Fruit fly (Drosophila melanogaster): ENCODE data around the gene bru3.

Gene bru3

DNA sequence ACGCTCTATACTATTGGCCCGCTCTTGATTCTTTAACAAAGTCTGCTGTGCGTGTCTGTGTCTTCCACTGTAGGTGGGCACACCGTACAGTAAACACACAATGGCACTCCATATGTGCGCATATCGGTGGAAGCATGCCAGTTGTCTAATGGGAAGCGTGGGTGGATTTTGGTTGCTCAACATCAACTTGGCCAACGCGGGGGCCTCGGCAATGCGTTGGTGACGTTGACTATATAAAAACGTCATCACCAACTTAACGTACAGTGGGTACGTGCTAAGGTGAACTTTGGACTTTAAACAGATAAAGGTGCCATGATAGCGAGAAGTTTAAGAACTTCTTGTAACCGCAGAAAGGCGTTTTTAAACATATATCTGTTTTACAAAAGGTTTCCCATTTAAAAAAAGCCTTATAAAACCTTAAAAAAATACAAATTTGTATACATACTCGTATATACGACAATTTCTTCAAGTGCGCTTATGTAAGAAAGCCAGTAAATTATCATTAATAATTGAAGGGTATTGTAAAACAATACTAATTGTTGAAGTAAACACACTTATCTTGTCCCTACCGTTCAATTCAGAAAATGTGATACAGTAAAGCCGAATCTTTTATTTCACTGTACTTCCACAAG, 323.5 kb downstream of the bru3 start (continued):
- TF ChIP-seq CG1602 (GFP tag; optimal IDR thresholded peaks at IDR 0.05) (peak; percentile 19), NfI (GFP tag; optimal IDR thresholded peaks at IDR 0.05) (peak; percentile 53), nerfin-1 (tag; optimal IDR thresholded peaks at IDR 0.05) (peak; percentile 7), pho (GFP tag; optimal IDR thresholded peaks at IDR 0.05) (peak; percentile 42), CG12942 (GFP tag; optimal IDR thresholded peaks at IDR 0.05) (no peak), CG4282 (GFP tag; optimal IDR thresholded peaks at IDR 0.05) (no peak), bsh (GFP tag; optimal IDR thresholded peaks at IDR 0.05) (no peak), pros (GFP tag; optimal IDR thresholded peaks at IDR 0.05) (no peak), org-1 (GFP tag; optimal IDR thresholded peaks at IDR 0.05) (peak; percentile 5), CG8478 (optimal IDR thresholded peaks at IDR 0.05) (no peak), CG10366 (GFP tag; IDR thresholded peaks at IDR 0.05) (0 out of 2 replicates have a peak, but pooled peaks have one; percentile 26), disco-r (GFP tag; optimal IDR thresholded peaks at IDR 0.05) (no peak), CG11695 (GFP tag; IDR thresholded peaks at IDR 0.05) (peak; percentile 51; the same call in 1 of the 3 replicates), dan (GFP tag; IDR thresholded peaks at IDR 0.05) (no peak), CG31388 (GFP tag; optimal IDR thresholded peaks at IDR 0.05) (no peak), CG4404 (GFP tag; IDR thresholded peaks at IDR 0.05) (no peak), Hmx (GFP tag; optimal IDR thresholded peaks at IDR 0.05) (no peak), Mad (GFP tag; optimal IDR thresholded peaks at IDR 0.05) (no peak), CG12219 (GFP tag; optimal IDR thresholded peaks at IDR 0.05) (peak; percentile 31), zfh2 (GFP tag; optimal IDR thresholded peaks at IDR 0.05) (peak; percentile 35), chif (GFP tag; optimal IDR thresholded peaks at IDR 0.05) (peak in 1 of 2 experiments; percentile 1), Nf-YB (GFP tag; optimal IDR thresholded peaks at IDR 0.05) (peak; percentile 21), yki (optimal IDR thresholded peaks at IDR 0.05) (no peak), CrebB (tag; optimal IDR thresholded peaks at IDR 0.05) (no peak), en (GFP tag; optimal IDR thresholded peaks at IDR 0.05) (no peak), ind (GFP tag; optimal IDR thresholded peaks at IDR 0.05) (peak; percentile 55), CG3726 (GFP tag; IDR thresholded peaks at IDR 0.05) (no peak), CG5245 (GFP tag; optimal IDR thresholded peaks at IDR 0.05) (no peak), CG3838 (GFP tag; optimal IDR thresholded peaks at IDR 0.05) (no peak), H2.0 (GFP tag; IDR thresholded peaks at IDR 0.05) (no peak), CG3407 (GFP tag; optimal IDR thresholded peaks at IDR 0.05) (no peak), kni (GFP tag; optimal IDR thresholded peaks at IDR 0.05) (no peak), pan (optimal IDR thresholded peaks at IDR 0.05) (no peak), pan (GFP tag; optimal IDR thresholded peaks at IDR 0.05 in 1 of 2, IDR thresholded peaks at IDR 0.05 in 1 of 2) (peak in 1 of 2 experiments; percentile 62), CG7271 (tag; optimal IDR thresholded peaks at IDR 0.05) (no peak), CG1647 (GFP tag; optimal IDR thresholded peaks at IDR 0.05) (no peak), CG3847 (GFP tag; IDR thresholded peaks at IDR 0.05) (no peak; the same call in 1 of the 2 replicates), tio (GFP tag; optimal IDR thresholded peaks at IDR 0.05) (no peak), abd-A (tag; optimal IDR thresholded peaks at IDR 0.05) (peak; percentile 19), HHEX (GFP tag; optimal IDR thresholded peaks at IDR 0.05) (peak; percentile 53), CG1233 (GFP tag; optimal IDR thresholded peaks at IDR 0.05) (peak; percentile 13), CG1603 (tag; optimal IDR thresholded peaks at IDR 0.05) (no peak), Mrtf (GFP tag; IDR thresholded peaks at IDR 0.05) (no peak), Sin3A (optimal IDR thresholded peaks at IDR 0.05) (no peak), Side (GFP tag; optimal IDR thresholded peaks at IDR 0.05) (no peak), sob (GFP tag; IDR thresholded peaks at IDR 0.05) (peak; percentile 51; the same call in 1 of the 2 replicates), Ravus (GFP tag; IDR thresholded peaks at IDR 0.05) (no peak), ap (GFP tag; IDR thresholded peaks at IDR 0.05) (no peak), ro (GFP tag; IDR thresholded peaks at IDR 0.05) (no peak), sc (optimal IDR thresholded peaks at IDR 0.05) (no peak), sc (GFP tag; optimal IDR thresholded peaks at IDR 0.05) (no peak), CG4730 (GFP tag; IDR thresholded peaks at IDR 0.05) (no peak), Dip3 (GFP tag; optimal IDR thresholded peaks at IDR 0.05) (peak; percentile 50)

Measured in whole organism, embryonic.